Worm (Caenorhabditis elegans) whole organism, L3 larva: ENCODE results near the gene F53B2.5.

Experiments
- ZK546.5 ChIP-seq: sonication (generic microtip); optimal IDR thresholded peaks from 2 replicates; lab custom pipeline; 2017; ENCODE audit warnings: missing biosample characterization, missing genetic modification characterization
- aly-2 ChIP-seq: fragments of 150-350 bp; optimal IDR thresholded peaks from 2 replicates; lab custom pipeline; 2014; ENCODE audit warnings: missing biosample characterization, missing genetic modification characterization
- ama-1 ChIP-seq: fragments of 150-350 bp; optimal IDR thresholded peaks from 2 replicates; lab custom pipeline; 2018
- ceh-16 ChIP-seq: sonication (generic microtip); optimal IDR thresholded peaks from 2 replicates; lab custom pipeline; 2017; ENCODE audit warnings: missing biosample characterization, missing genetic modification characterization
- ceh-28 ChIP-seq: fragments of 150-350 bp; optimal IDR thresholded peaks from 2 replicates; lab custom pipeline; 2014; ENCODE audit warnings: missing biosample characterization, missing genetic modification reagents, missing genetic modification characterization
- daf-12 ChIP-seq: fragments of 150-350 bp; optimal IDR thresholded peaks from 2 replicates; lab custom pipeline; 2014; ENCODE audit warnings: missing biosample characterization, missing genetic modification reagents, missing genetic modification characterization
- egl-5 ChIP-seq: fragments of 150-350 bp; optimal IDR thresholded peaks from 2 replicates; lab custom pipeline; 2017; ENCODE audit warnings: missing biosample characterization, missing genetic modification reagents, missing genetic modification characterization, inconsistent platforms
- elt-1 ChIP-seq: fragments of 150-350 bp; optimal IDR thresholded peaks from 2 replicates; lab custom pipeline; 2014; ENCODE audit warnings: missing biosample characterization, missing genetic modification characterization
- elt-2 ChIP-seq: sonication (generic microtip); optimal IDR thresholded peaks from 2 replicates; lab custom pipeline; 2016; ENCODE audit warnings: missing genetic modification reagents, mild to moderate bottlenecking, missing genetic modification characterization, missing compliant biosample characterization
- eor-1 ChIP-seq, 2 experiments: fragments of 150-350 bp; optimal IDR thresholded peaks; 2 replicates each; lab custom pipeline; 2014 to 2018; ENCODE audit warnings: missing biosample characterization in 2 of 2, missing genetic modification characterization in 2 of 2
- fkh-2 ChIP-seq: fragments of 150-350 bp; optimal IDR thresholded peaks from 2 replicates; lab custom pipeline; 2014; ENCODE audit warnings: missing biosample characterization, missing genetic modification reagents, missing genetic modification characterization
- hmg-11 ChIP-seq: sonication (generic microtip); optimal IDR thresholded peaks from 2 replicates; lab custom pipeline; 2016; ENCODE audit warnings: missing genetic modification characterization, missing compliant biosample characterization
- jun-1 ChIP-seq: fragments of 150-350 bp; optimal IDR thresholded peaks from 2 replicates; lab custom pipeline; 2014; ENCODE audit warnings: missing biosample characterization, missing genetic modification reagents, missing genetic modification characterization
- lin-15B ChIP-seq: fragments of 150-350 bp; optimal IDR thresholded peaks from 2 replicates; lab custom pipeline; 2014; ENCODE audit warnings: missing biosample characterization, missing genetic modification characterization
- lsy-12 ChIP-seq: sonication (generic microtip); optimal IDR thresholded peaks from 2 replicates; lab custom pipeline; 2016; ENCODE audit warnings: mild to moderate bottlenecking, missing genetic modification characterization, missing compliant biosample characterization
- mdl-1 ChIP-seq: fragments of 150-350 bp; optimal IDR thresholded peaks from 2 replicates; lab custom pipeline; 2014; ENCODE audit warnings: missing biosample characterization, missing genetic modification characterization
- mml-1 ChIP-seq: fragments of 150-350 bp; sonication (generic microtip); optimal IDR thresholded peaks from 3 replicates; lab custom pipeline; 2014; ENCODE audit warnings: missing biosample characterization, missing genetic modification characterization
- nfya-1 ChIP-seq: sonication (generic microtip); optimal IDR thresholded peaks from 2 replicates; lab custom pipeline; 2017; ENCODE audit warnings: missing genetic modification characterization, mild to moderate bottlenecking, missing compliant biosample characterization, antibody characterized with exemption, moderate library complexity; ENCODE audit not compliant: insufficient read depth
- nhr-11 ChIP-seq: fragments of 150-350 bp; optimal IDR thresholded peaks from 2 replicates; lab custom pipeline; 2014; ENCODE audit warnings: missing biosample characterization, missing genetic modification characterization
- nhr-23 ChIP-seq: fragments of 150-350 bp; optimal IDR thresholded peaks from 2 replicates; lab custom pipeline; 2014; ENCODE audit warnings: missing biosample characterization, missing genetic modification reagents, missing genetic modification characterization
- nhr-237 ChIP-seq: fragments of 150-350 bp; optimal IDR thresholded peaks from 2 replicates; lab custom pipeline; 2014; ENCODE audit warnings: missing biosample characterization, missing genetic modification characterization
- nhr-25 ChIP-seq: sonication (generic microtip); optimal IDR thresholded peaks from 2 replicates; lab custom pipeline; 2017; ENCODE audit warnings: missing biosample characterization, missing genetic modification characterization
- nhr-28 ChIP-seq: fragments of 150-350 bp; optimal IDR thresholded peaks from 2 replicates; lab custom pipeline; 2014; ENCODE audit warnings: missing biosample characterization, missing genetic modification characterization
- nhr-43 ChIP-seq: sonication (generic microtip); optimal IDR thresholded peaks from 2 replicates; lab custom pipeline; 2016; ENCODE audit warnings: mild to moderate bottlenecking, missing genetic modification characterization, missing compliant biosample characterization; ENCODE audit not compliant: poor library complexity, severe bottlenecking
- nhr-67 ChIP-seq: fragments of 150-350 bp; optimal IDR thresholded peaks from 2 replicates; lab custom pipeline; 2014; ENCODE audit warnings: missing biosample characterization, missing genetic modification characterization
- nhr-76 ChIP-seq: fragments of 150-350 bp; sonication (generic microtip); optimal IDR thresholded peaks from 5 replicates; lab custom pipeline; 2014; ENCODE audit warnings: missing biosample characterization, missing genetic modification characterization
- nhr-77 ChIP-seq: fragments of 150-350 bp; optimal IDR thresholded peaks from 2 replicates; lab custom pipeline; 2014; ENCODE audit warnings: missing biosample characterization, missing genetic modification characterization
- pha-4 ChIP-seq: fragments of 150-350 bp; optimal IDR thresholded peaks from 2 replicates; lab custom pipeline; 2014; ENCODE audit warnings: missing biosample characterization, missing genetic modification reagents, missing genetic modification characterization
- pqm-1 ChIP-seq: fragments of 150-350 bp; optimal IDR thresholded peaks from 2 replicates; lab custom pipeline; 2017; ENCODE audit warnings: missing biosample characterization, missing genetic modification characterization, inconsistent platforms
- sea-2 ChIP-seq: fragments of 150-350 bp; sonication (generic microtip); optimal IDR thresholded peaks from 4 replicates; lab custom pipeline; 2014; ENCODE audit warnings: missing biosample characterization, missing genetic modification reagents, missing genetic modification characterization
- skn-1 ChIP-seq: fragments of 150-350 bp; optimal IDR thresholded peaks from 2 replicates; lab custom pipeline; 2014; ENCODE audit warnings: missing biosample characterization, missing genetic modification characterization
- snpc-4 ChIP-seq: fragments of 150-350 bp; optimal IDR thresholded peaks from 2 replicates; lab custom pipeline; 2014; ENCODE audit warnings: missing biosample characterization, missing genetic modification characterization
- tbx-2 ChIP-seq: sonication (generic microtip); optimal IDR thresholded peaks from 2 replicates; lab custom pipeline; 2016; ENCODE audit warnings: mild to moderate bottlenecking, missing genetic modification characterization, missing compliant biosample characterization
- unc-39 ChIP-seq: sonication (generic microtip); optimal IDR thresholded peaks from 4 replicates; lab custom pipeline; 2017; ENCODE audit warnings: missing biosample characterization, missing genetic modification characterization
- unc-62 ChIP-seq: fragments of 150-350 bp; sonication (generic microtip); optimal IDR thresholded peaks from 4 replicates; lab custom pipeline; 2014; ENCODE audit warnings: missing biosample characterization, missing genetic modification reagents, missing genetic modification characterization
- zag-1 ChIP-seq: fragments of 150-350 bp; optimal IDR thresholded peaks from 2 replicates; lab custom pipeline; 2014; ENCODE audit warnings: missing biosample characterization, missing genetic modification characterization
- ztf-11 ChIP-seq: fragments of 150-350 bp; optimal IDR thresholded peaks from 2 replicates; lab custom pipeline; 2014; ENCODE audit warnings: missing biosample characterization, missing genetic modification characterization

F53B2.5 gene

ce11 chrIV:12531047-12531446 lies at the start of gene F53B2.5:
Gene F53B2.5, minus strand, starts transcription at chrIV:12531147.
- TF ChIP-seq ceh-16, result no peak
- TF ChIP-seq daf-12 (tag; lab: Kevin White, UChicago), result no peak
- TF ChIP-seq nhr-77 (tag; lab: Kevin White, UChicago), result no peak
- no peak for TF ChIP-seq lsy-12 (tag; lab: Kevin White, UChicago)
- TF ChIP-seq ceh-28 (tag; lab: Kevin White, UChicago), result no peak
- no peak for TF ChIP-seq ama-1 (lab: Kevin White, UChicago)
- TF ChIP-seq fkh-2 (tag; lab: Kevin White, UChicago), result no peak
- TF ChIP-seq sea-2 (GFP tag; lab: Kevin White, UChicago), result no peak
- TF ChIP-seq ztf-11 (tag; lab: Kevin White, UChicago), result no peak
- no peak for TF ChIP-seq nhr-25 (tag; lab: Kevin White, UChicago)
- TF ChIP-seq aly-2 (tag; lab: Kevin White, UChicago), result no peak
- TF ChIP-seq pqm-1 (tag; lab: Kevin White, UChicago), result no peak
- TF ChIP-seq skn-1 (tag; lab: Kevin White, UChicago), result no peak
- TF ChIP-seq nfya-1 (tag; lab: Kevin White, UChicago), result no peak
- TF ChIP-seq tbx-2 (tag; lab: Kevin White, UChicago), result no peak
- TF ChIP-seq lin-15B (tag; lab: Kevin White, UChicago), result no peak

- TF ChIP-seq unc-39 (tag; lab: Kevin White, UChicago) (no peak), sea-2 (GFP tag; lab: Kevin White, UChicago) (no peak), elt-1 (tag; lab: Kevin White, UChicago) (no peak), nhr-11 (tag; lab: Kevin White, UChicago) (no peak), nhr-28 (tag; lab: Kevin White, UChicago) (no peak), skn-1 (tag; lab: Kevin White, UChicago) (no peak), nhr-67 (tag; lab: Kevin White, UChicago) (no peak), pha-4 (no peak), nhr-237 (tag; lab: Kevin White, UChicago) (no peak), eor-1 (tag; optimal IDR thresholded peaks at IDR 0.05; lab: Kevin White, UChicago) (no peak), snpc-4 (no peak), elt-2 (tag; lab: Kevin White, UChicago) (no peak), aly-2 (tag; lab: Kevin White, UChicago) (no peak), ZK546.5 (no peak), nhr-43 (tag; lab: Kevin White, UChicago) (no peak), nhr-76 (tag; lab: Kevin White, UChicago) (no peak), egl-5 (tag; lab: Kevin White, UChicago) (no peak), zag-1 (tag; lab: Kevin White, UChicago) (no peak)
Measured at ce11 chrIV:12574265-12574664, 43.3 kb upstream of the F53B2.5 start.

ce11 chrIV:12573068-12573467 lies 42.1 kb upstream of the F53B2.5 start, which contains the start of gene K08E7.5:
Gene K08E7.5, plus strand, starts transcription at chrIV:12573368.
- TF ChIP-seq tbx-2 (tag; lab: Kevin White, UChicago) (no peak), nhr-237 (tag; lab: Kevin White, UChicago) (no peak), mml-1 (tag; lab: Kevin White, UChicago) (no peak), unc-39 (tag; lab: Kevin White, UChicago) (no peak), ztf-11 (tag; lab: Kevin White, UChicago) (no peak), hmg-11 (tag; lab: Kevin White, UChicago) (no peak), snpc-4 (no peak), nhr-25 (tag; lab: Kevin White, UChicago) (no peak), lin-15B (tag; lab: Kevin White, UChicago) (no peak), nhr-23 (tag; lab: Kevin White, UChicago) (no peak), unc-62 (GFP tag; lab: Kevin White, UChicago) (no peak), jun-1 (tag; lab: Kevin White, UChicago) (no peak), pha-4 (no peak), mdl-1 (tag; lab: Kevin White, UChicago) (no peak), nhr-77 (tag; lab: Kevin White, UChicago) (no peak), nfya-1 (tag; lab: Kevin White, UChicago) (no peak), ama-1 (lab: Kevin White, UChicago) (no peak), nhr-43 (tag; lab: Kevin White, UChicago) (no peak)
- TF ChIP-seq, all 47 proteins: peak for 0
